Worm (Caenorhabditis elegans): ENCODE data around the gene C04G6.4.

C04G6.4 gene

DNA sequence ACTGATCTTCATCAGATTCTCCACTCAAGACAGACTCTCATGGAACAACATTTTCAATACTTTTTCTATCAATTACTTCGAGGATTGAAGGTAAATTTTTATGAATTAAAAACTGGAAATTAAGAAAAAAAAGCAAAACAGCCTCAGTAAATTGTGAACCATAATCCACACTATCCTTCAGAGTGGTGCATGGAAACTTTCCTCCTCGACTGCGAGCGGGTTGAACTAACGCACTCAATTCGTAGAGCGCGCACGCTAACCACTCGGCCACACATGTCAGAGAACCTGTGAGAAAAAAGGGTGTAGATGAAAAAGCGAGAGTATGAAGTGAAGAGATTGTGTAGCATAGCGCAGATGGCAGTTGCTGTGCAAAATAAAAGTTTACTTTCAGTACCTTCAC lies 21.8 kb upstream of the C04G6.4 start (continued):
- TF ChIP-seq T26A8.4 (GFP tag; IDR thresholded peaks at IDR 0.05) (no peak; the same call in 1 of the 2 replicates), nhr-48 (tag; optimal IDR thresholded peaks at IDR 0.05) (peak; percentile 80), lin-15B (tag; optimal IDR thresholded peaks at IDR 0.05) (no peak), unc-39 (tag; optimal IDR thresholded peaks at IDR 0.05) (no peak), ceh-20 (GFP tag; IDR thresholded peaks at IDR 0.05) (peak; percentile 81; the same call in 1 of the 2 replicates), mdt-29 (GFP tag; IDR thresholded peaks at IDR 0.05) (peak; percentile 59), ztf-7 (tag; optimal IDR thresholded peaks at IDR 0.05) (peak; percentile 32), ceh-44 (GFP tag; IDR thresholded peaks at IDR 0.05) (peak; percentile 76), unc-62 (GFP tag; optimal IDR thresholded peaks at IDR 0.05 in 1 of 2) (peak in 1 of 2 experiments; percentile 82), unc-62 (tag; optimal IDR thresholded peaks at IDR 0.05) (no peak), spr-3 (GFP tag; optimal IDR thresholded peaks at IDR 0.05) (peak; percentile 75), F26F4.8 (GFP tag; conservative IDR thresholded peaks at IDR 0.05) (peak; percentile 92), aha-1 (tag) (peak; percentile 99), fos-1 (tag; optimal IDR thresholded peaks at IDR 0.05) (no peak), egl-43 (GFP tag; IDR thresholded peaks at IDR 0.05) (no peak), lin-1 (GFP tag; IDR thresholded peaks at IDR 0.05) (peak; percentile 85; the same call in 1 of the 2 replicates), php-3 (GFP tag; IDR thresholded peaks at IDR 0.05) (peak; percentile 58; the same call in 1 of the 2 replicates), ZK337.2 (GFP tag; IDR thresholded peaks at IDR 0.05) (0 out of 2 replicates have a peak, but pooled peaks have one; percentile 73), vab-7 (GFP tag; IDR thresholded peaks at IDR 0.05) (peak; percentile 91), skn-1 (tag; optimal IDR thresholded peaks at IDR 0.05) (no peak), ceh-28 (tag; optimal IDR thresholded peaks at IDR 0.05) (no peak), nhr-11 (tag; optimal IDR thresholded peaks at IDR 0.05) (peak; percentile 55), nhr-77 (tag; optimal IDR thresholded peaks at IDR 0.05) (no peak)

DNA sequence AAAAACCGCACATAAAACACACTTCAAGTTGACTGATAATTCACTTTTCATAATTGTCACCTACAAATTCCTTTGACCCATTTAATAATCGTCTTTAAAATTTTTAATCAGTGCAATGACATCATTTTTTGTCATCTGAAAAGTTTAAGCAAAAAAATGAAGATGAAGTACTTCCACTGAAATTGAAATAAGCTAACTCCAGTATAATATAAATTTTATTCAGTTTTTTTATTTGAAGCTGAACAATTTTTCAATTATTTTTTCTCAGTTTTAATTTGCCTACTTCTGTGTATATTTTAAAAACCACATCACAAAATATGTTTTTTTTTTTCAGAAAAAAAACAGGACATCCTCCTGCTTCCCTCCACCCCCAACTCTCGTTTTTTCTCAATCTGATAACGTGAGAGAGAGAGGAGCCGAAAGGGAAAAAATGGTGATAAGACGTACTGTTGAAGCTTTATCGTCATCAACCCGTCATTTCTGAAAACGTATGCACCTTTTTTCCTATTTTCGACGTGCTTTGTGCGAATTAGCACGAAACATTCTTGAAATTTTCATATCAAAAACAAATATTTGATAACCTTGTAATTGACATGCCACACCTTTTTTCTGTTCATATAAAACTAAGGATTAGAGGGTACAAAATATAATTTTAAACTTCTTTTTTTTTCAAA lies 20.7 kb upstream of the C04G6.4 start, which contains the start of the genes C04G6.11 and mpk-2:
Gene C04G6.11 (minus strand): TSS at position 51 of the 674 bp plus-strand sequence.
Gene mpk-2 (plus strand): TSS at position 335 of the 674 bp plus-strand sequence.
- TF ChIP-seq skn-1 (tag; optimal IDR thresholded peaks at IDR 0.05) (no peak), ceh-32 (tag; optimal IDR thresholded peaks at IDR 0.05; ENCODE audit: poor library complexity) (no peak), mes-2 (tag; optimal IDR thresholded peaks at IDR 0.05; ENCODE audit: poor library complexity, severe bottlenecking) (no peak), dmd-8 (GFP tag; IDR thresholded peaks at IDR 0.05) (no peak), nhr-77 (tag; optimal IDR thresholded peaks at IDR 0.05) (peak; percentile 44), snpc-4 (tag; optimal IDR thresholded peaks at IDR 0.05) (no peak), hif-1 (tag; optimal IDR thresholded peaks at IDR 0.05) (peak in 1 of 2 experiments; percentile 20), nhr-48 (tag; optimal IDR thresholded peaks at IDR 0.05) (peak; percentile 85), ceh-82 (tag; optimal IDR thresholded peaks at IDR 0.05) (no peak), zag-1 (tag; optimal IDR thresholded peaks at IDR 0.05) (no peak), duxl-1 (tag; optimal IDR thresholded peaks at IDR 0.05; ENCODE audit: poor library complexity) (no peak), dve-1 (tag; optimal IDR thresholded peaks at IDR 0.05; ENCODE audit: insufficient read depth) (peak; percentile 64), T26A8.4 (GFP tag; IDR thresholded peaks at IDR 0.05) (no peak), cey-2 (tag; optimal IDR thresholded peaks at IDR 0.05; ENCODE audit: borderline replicate concordance, insufficient read depth) (no peak), T20F7.1 (GFP tag; optimal IDR thresholded peaks at IDR 0.05) (peak; percentile 45), pqm-1 (tag; optimal IDR thresholded peaks at IDR 0.05) (peak; percentile 69), gei-8 (GFP tag; optimal IDR thresholded peaks at IDR 0.05) (no peak), daf-16 (GFP tag; optimal IDR thresholded peaks at IDR 0.05) (peak in 1 of 2 experiments; percentile 69), daf-16 (tag; optimal IDR thresholded peaks at IDR 0.05) (peak; percentile 66), zip-11 (GFP tag; IDR thresholded peaks at IDR 0.05) (no peak), ama-1 (optimal IDR thresholded peaks at IDR 0.05) (no peak), F26F4.8 (GFP tag; conservative IDR thresholded peaks at IDR 0.05) (no peak), dmd-6 (GFP tag; IDR thresholded peaks at IDR 0.05) (peak; percentile 97), zfp-3 (GFP tag; conservative IDR thresholded peaks at IDR 0.05) (no peak), lin-1 (GFP tag; IDR thresholded peaks at IDR 0.05) (peak; percentile 59; the same call in 1 of the 2 replicates), hlh-11 (tag; optimal IDR thresholded peaks at IDR 0.05) (peak; percentile 82), ceh-28 (tag; optimal IDR thresholded peaks at IDR 0.05) (no peak), saeg-2 (GFP tag; IDR thresholded peaks at IDR 0.05) (no peak), egl-27 (tag; optimal IDR thresholded peaks at IDR 0.05) (no peak), mdl-1 (tag; optimal IDR thresholded peaks at IDR 0.05) (peak in 1 of 2 experiments; percentile 9), mxl-3 (GFP tag; optimal IDR thresholded peaks at IDR 0.05) (no peak), nhr-102 (tag; optimal IDR thresholded peaks at IDR 0.05) (peak; percentile 51), nhr-28 (tag; optimal IDR thresholded peaks at IDR 0.05) (peak; percentile 77)
